Worm (Caenorhabditis elegans): Measurements from ENCODE around the gene Y69H2.1.

The Y69H2.1 gene

ce11 chrV:18637544-18638366, 15.4 kb upstream of the Y69H2.1 start:
- TF ChIP-seq sup-37 (GFP tag; optimal IDR thresholded peaks at IDR 0.05) (no peak), ztf-4 (tag; optimal IDR thresholded peaks at IDR 0.05) (no peak), nhr-90 (tag; optimal IDR thresholded peaks at IDR 0.05; ENCODE audit: poor library complexity) (no peak), snu-23 (GFP tag; optimal IDR thresholded peaks at IDR 0.05) (peak; percentile 59), aly-2 (tag; optimal IDR thresholded peaks at IDR 0.05) (no peak), skn-1 (tag; optimal IDR thresholded peaks at IDR 0.05) (peak; percentile 19), alr-1 (tag; optimal IDR thresholded peaks at IDR 0.05; ENCODE audit: borderline replicate concordance) (no peak), nhr-85 (tag) (peak; percentile 87), nhr-19 (GFP tag; conservative IDR thresholded peaks at IDR 0.05) (peak; percentile 40; the same call in 1 of the 2 replicates), snpc-4 (tag; optimal IDR thresholded peaks at IDR 0.05) (no peak), lin-35 (GFP tag; optimal IDR thresholded peaks at IDR 0.05) (peak in 1 of 2 experiments; percentile 31), mep-1 (tag; optimal IDR thresholded peaks at IDR 0.05) (peak; percentile 42), tbx-2 (tag; optimal IDR thresholded peaks at IDR 0.05) (peak; percentile 10), hlh-4 (tag; optimal IDR thresholded peaks at IDR 0.05) (no peak), mdl-1 (tag; optimal IDR thresholded peaks at IDR 0.05) (peak in 1 of 2 experiments; percentile 15), nhr-47 (tag; optimal IDR thresholded peaks at IDR 0.05) (peak; percentile 32), aha-1 (tag; optimal IDR thresholded peaks at IDR 0.05) (no peak), nhr-20 (tag; optimal IDR thresholded peaks at IDR 0.05) (peak; percentile 58), pag-3 (tag; optimal IDR thresholded peaks at IDR 0.05; ENCODE audit: borderline replicate concordance, insufficient read depth) (peak; percentile 89), grh-1 (GFP tag; IDR thresholded peaks at IDR 0.05) (peak; percentile 49; the same call in 1 of the 2 replicates), C16A3.4 (tag; optimal IDR thresholded peaks at IDR 0.05) (peak; percentile 46), lin-14 (GFP tag; optimal IDR thresholded peaks at IDR 0.05) (peak; percentile 81), nhr-77 (tag; optimal IDR thresholded peaks at IDR 0.05) (peak; percentile 45), lsy-2 (tag; optimal IDR thresholded peaks at IDR 0.05) (peak; percentile 20 to 50), nhr-71 (tag; optimal IDR thresholded peaks at IDR 0.05) (no peak), efl-1 (optimal IDR thresholded peaks at IDR 0.05) (peak in 1 of 2 experiments; percentile 21), efl-1 (GFP tag; optimal IDR thresholded peaks at IDR 0.05 in 1 of 2) (peak in 1 of 2 experiments; percentile 45), blmp-1 (tag; optimal IDR thresholded peaks at IDR 0.05) (peak; percentile 81), lin-13 (GFP tag; optimal IDR thresholded peaks at IDR 0.05) (peak; percentile 13), irx-1 (tag; optimal IDR thresholded peaks at IDR 0.05) (peak; percentile 8), ceh-8 (GFP tag; optimal IDR thresholded peaks at IDR 0.05) (no peak), fos-1 (tag; optimal IDR thresholded peaks at IDR 0.05) (no peak), lin-15B (tag; optimal IDR thresholded peaks at IDR 0.05) (no peak), elt-3 (tag; optimal IDR thresholded peaks at IDR 0.05) (peak in 3 of 6 experiments; percentile 36 to 70 (median 66)), dsc-1 (tag; optimal IDR thresholded peaks at IDR 0.05) (no peak)

ce11 chrV:18636248-18636647, 13.9 kb upstream of the Y69H2.1 start, which contains the start of gene egas-3:
Gene egas-3, minus strand, starts transcription at chrV:18636348.
- TF ChIP-seq unc-130 (tag; optimal IDR thresholded peaks at IDR 0.05) (no peak), aly-2 (tag; optimal IDR thresholded peaks at IDR 0.05) (no peak), C16A3.4 (tag; optimal IDR thresholded peaks at IDR 0.05) (no peak), unc-98 (GFP tag; IDR thresholded peaks at IDR 0.05) (no peak), lsy-2 (tag; optimal IDR thresholded peaks at IDR 0.05) (no peak), ets-5 (GFP tag; IDR thresholded peaks at IDR 0.05) (no peak), nhr-71 (tag; optimal IDR thresholded peaks at IDR 0.05) (no peak), efl-1 (optimal IDR thresholded peaks at IDR 0.05) (no peak), efl-1 (GFP tag; optimal IDR thresholded peaks at IDR 0.05 in 1 of 2) (no peak), mef-2 (tag; optimal IDR thresholded peaks at IDR 0.05) (no peak)
